Worm (Caenorhabditis elegans): ENCODE results near the gene F11C7.7.

Gene F11C7.7

DNA sequence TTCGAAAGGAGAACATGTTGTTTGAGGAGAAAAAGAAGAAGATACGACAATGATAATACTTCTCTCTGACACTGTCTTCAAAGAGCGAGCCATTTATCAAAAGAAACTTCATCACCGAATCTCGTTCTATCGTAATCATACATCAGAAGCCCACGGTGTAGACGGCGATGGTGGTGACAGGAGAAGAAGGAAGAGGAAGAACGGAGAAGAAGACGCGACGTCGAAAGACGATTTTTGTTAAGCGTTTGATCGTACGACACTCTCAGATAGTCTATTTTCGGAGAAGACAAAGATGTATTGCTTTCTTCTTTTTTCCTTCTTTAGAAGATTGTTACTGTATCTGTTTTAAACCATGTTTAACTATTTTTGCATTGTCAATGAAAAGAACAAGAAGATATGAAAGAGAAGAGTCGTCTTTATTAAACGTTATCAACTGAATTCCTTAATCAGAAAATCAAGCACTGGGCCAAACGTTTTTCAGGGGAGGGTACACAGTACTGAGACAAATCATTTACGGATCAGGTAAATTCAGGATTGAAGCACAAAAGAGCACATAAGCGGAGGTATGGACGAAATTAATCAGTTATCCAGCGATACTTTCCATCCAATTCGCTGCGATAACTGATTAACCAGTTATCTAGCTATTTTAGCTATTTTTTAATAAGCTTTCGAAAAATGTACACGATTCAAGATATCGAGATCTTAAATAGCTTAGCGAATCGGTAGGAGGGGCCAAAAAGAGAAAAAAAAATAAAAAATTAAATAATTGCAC is 21.6 kb downstream of the F11C7.7 start (continued):
- TF ChIP-seq fkh-8 (tag; optimal IDR thresholded peaks at IDR 0.05) (no peak), nhr-47 (tag; optimal IDR thresholded peaks at IDR 0.05) (peak; percentile 28), ces-1 (GFP tag; optimal IDR thresholded peaks at IDR 0.05) (no peak), ets-5 (GFP tag; IDR thresholded peaks at IDR 0.05) (0 out of 2 replicates have a peak, but pooled peaks have one; percentile 7)

DNA sequence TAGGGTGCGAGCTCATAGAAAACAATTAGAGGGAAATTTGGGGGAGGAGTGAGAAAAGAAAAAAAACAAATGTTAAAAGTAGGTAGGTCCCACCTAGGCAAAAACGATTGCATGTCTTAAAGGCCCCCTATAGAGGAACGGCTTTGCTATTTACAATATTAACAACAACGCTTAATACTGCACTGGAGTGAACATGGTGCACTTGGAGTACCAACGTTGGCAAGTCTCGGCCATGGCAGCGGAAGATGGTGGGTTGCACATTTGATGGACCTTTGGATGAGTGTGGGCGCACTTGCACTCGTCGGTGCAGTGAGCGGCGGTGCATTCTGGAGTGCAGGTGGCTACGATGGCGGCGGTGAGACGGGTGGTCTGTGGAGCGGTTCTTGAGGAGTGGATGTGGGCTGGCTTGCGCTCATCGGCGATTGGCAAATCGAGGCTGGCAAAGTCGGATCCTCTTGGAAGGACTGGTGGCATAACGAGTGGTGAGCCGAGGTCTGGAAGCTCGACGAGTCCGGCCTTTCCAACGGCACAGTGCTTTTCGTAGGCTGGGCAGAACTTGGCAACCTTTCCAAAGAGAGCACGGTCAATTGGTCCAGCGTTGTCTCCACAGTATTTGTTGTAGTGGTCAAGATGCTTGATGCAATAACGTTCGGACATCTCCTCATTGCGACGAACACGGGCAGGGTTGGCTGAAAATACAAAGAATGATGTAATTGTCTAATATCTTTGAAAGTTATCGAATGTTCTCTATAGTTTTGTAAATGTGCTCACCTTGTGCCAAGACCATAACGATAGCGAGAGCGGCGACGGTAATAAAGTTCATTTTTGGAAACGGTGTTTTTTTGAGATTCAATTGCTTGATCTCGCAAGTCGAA is 22.4 kb downstream of the F11C7.7 start:
- peak; percentile 6 for TF ChIP-seq ztf-4 (tag; optimal IDR thresholded peaks at IDR 0.05)
- peak in 1 of 6 experiments; percentile 12 for TF ChIP-seq elt-3 (tag; optimal IDR thresholded peaks at IDR 0.05)
- peak; percentile 35 for TF ChIP-seq hpl-2 (GFP tag; optimal IDR thresholded peaks at IDR 0.05)
- TF ChIP-seq mef-2 (tag; optimal IDR thresholded peaks at IDR 0.05): no peak
- TF ChIP-seq ama-1 (optimal IDR thresholded peaks at IDR 0.05): peak; percentile 95
- no peak for TF ChIP-seq efl-1 (optimal IDR thresholded peaks at IDR 0.05)
- peak in 1 of 2 experiments; percentile 84 for TF ChIP-seq efl-1 (GFP tag; optimal IDR thresholded peaks at IDR 0.05 in 1 of 2)
- no peak for TF ChIP-seq nhr-12 (tag; optimal IDR thresholded peaks at IDR 0.05)

DNA sequence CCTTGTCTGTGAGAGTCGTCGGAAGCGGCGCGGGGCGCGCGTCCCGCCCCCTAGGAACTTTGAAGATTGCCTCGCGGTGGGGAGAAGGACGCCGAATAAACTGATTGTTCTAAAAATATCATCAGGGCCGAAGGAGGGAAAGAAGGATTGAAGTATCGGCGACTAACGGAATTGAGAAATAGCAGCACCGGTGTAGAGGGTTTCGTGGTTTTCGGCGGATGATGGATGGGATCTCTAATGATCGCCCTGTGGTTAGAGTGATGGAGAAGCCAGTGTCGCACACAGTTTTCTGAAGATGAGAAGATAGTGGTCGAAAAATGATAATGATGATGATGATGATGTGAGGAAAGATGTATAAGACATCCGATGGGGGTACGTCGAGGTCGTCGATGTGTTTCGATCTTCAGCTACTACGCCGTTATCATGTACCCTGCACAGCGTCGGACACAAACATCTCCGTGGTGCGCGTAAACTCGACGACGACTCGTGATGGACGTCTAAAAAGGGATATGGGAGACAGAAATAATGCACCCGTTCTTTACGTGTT is 23.2 kb downstream of the F11C7.7 start, which contains the start of gene osm-11:
Gene osm-11 (minus strand): TSS at position 51 of the 547 bp plus-strand sequence.
- TF ChIP-seq pag-3 (tag; optimal IDR thresholded peaks at IDR 0.05; ENCODE audit: borderline replicate concordance, insufficient read depth) (no peak), irx-1 (tag; optimal IDR thresholded peaks at IDR 0.05) (no peak), zag-1 (tag; optimal IDR thresholded peaks at IDR 0.05) (no peak), nhr-85 (tag) (peak; percentile 98), blmp-1 (tag; optimal IDR thresholded peaks at IDR 0.05) (peak; percentile 84), nhr-84 (tag; optimal IDR thresholded peaks at IDR 0.05) (no peak), nhr-28 (tag; optimal IDR thresholded peaks at IDR 0.05) (no peak), vab-15 (tag; optimal IDR thresholded peaks at IDR 0.05) (no peak), jun-1 (tag; optimal IDR thresholded peaks at IDR 0.05) (no peak), fos-1 (tag; optimal IDR thresholded peaks at IDR 0.05) (no peak), alr-1 (tag; optimal IDR thresholded peaks at IDR 0.05; ENCODE audit: borderline replicate concordance) (no peak), unc-98 (GFP tag; IDR thresholded peaks at IDR 0.05) (no peak), snpc-4 (tag; optimal IDR thresholded peaks at IDR 0.05) (no peak), ztf-4 (tag; optimal IDR thresholded peaks at IDR 0.05) (no peak), ztf-11 (tag; optimal IDR thresholded peaks at IDR 0.05) (no peak), pax-3 (tag; optimal IDR thresholded peaks at IDR 0.05) (no peak), snu-23 (GFP tag; optimal IDR thresholded peaks at IDR 0.05) (peak; percentile 52), lin-15B (tag; optimal IDR thresholded peaks at IDR 0.05) (no peak), nhr-77 (tag; optimal IDR thresholded peaks at IDR 0.05) (no peak), unc-86 (tag; optimal IDR thresholded peaks at IDR 0.05) (no peak), egl-27 (tag; optimal IDR thresholded peaks at IDR 0.05) (peak in 1 of 2 experiments; percentile 20), lir-3 (tag; optimal IDR thresholded peaks at IDR 0.05; ENCODE audit: poor library complexity) (no peak), fkh-10 (GFP tag; optimal IDR thresholded peaks at IDR 0.05) (no peak), F16B12.6 (tag; optimal IDR thresholded peaks at IDR 0.05) (no peak), lin-13 (GFP tag; optimal IDR thresholded peaks at IDR 0.05) (no peak), sox-4 (tag; optimal IDR thresholded peaks at IDR 0.05) (no peak), fkh-4 (tag; optimal IDR thresholded peaks at IDR 0.05; ENCODE audit: borderline replicate concordance) (no peak), isw-1 (GFP tag; IDR thresholded peaks at IDR 0.05) (no peak), Y116A8C.19 (tag; optimal IDR thresholded peaks at IDR 0.05; ENCODE audit: borderline replicate concordance) (no peak), nhr-11 (tag; optimal IDR thresholded peaks at IDR 0.05) (no peak), lsy-2 (tag; optimal IDR thresholded peaks at IDR 0.05) (peak in 1 of 2 experiments; percentile 1), egl-13 (tag; optimal IDR thresholded peaks at IDR 0.05) (no peak), hlh-4 (tag; optimal IDR thresholded peaks at IDR 0.05) (no peak), elt-3 (tag; optimal IDR thresholded peaks at IDR 0.05) (peak in 5 of 6 experiments; percentile 21 to 65 (median 42)), fkh-8 (tag; optimal IDR thresholded peaks at IDR 0.05) (no peak), nhr-19 (GFP tag; conservative IDR thresholded peaks at IDR 0.05) (peak; percentile 49), lin-14 (GFP tag; optimal IDR thresholded peaks at IDR 0.05) (peak; percentile 50)

Data from whole organism, L1 larva.